Fruit fly (Drosophila melanogaster): ENCODE data around the gene CG31998.

CG31998 gene

DNA sequence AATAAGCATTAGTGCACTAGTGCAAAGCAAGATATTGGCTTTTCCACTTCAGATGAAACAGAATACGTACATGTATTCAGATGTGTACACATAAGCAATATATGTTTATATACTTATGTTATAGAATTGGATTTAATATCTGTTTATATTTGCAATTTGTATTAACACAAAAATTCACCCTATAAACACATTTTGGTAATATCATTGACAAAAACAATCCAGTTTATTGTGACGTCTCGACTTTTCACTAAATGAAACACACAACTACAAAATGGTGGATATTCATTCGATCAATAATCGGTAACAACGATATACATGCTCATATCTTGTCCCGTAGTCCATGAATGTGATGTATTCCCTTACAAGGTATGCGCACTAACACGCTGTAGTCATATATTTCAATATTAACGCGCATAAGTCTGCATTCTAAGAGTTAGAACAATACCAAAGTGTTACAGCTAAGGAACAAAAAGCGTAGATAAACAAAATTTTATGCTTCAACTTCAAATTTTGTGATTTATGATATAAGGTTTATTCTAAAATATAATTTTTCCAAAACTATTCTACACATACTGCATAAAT lies at the start of gene CG31998:
Gene CG31998 (minus strand): TSS at position 275 of the 582 bp plus-strand sequence.
- TF ChIP-seq N (GFP tag; optimal IDR thresholded peaks at IDR 0.05) = peak; percentile 88
- no peak for TF ChIP-seq fru (GFP tag; optimal IDR thresholded peaks at IDR 0.05)
- no peak for TF ChIP-seq br (GFP tag; optimal IDR thresholded peaks at IDR 0.05)
- no peak for TF ChIP-seq Hr83 (GFP tag; optimal IDR thresholded peaks at IDR 0.05; ENCODE audit: poor library complexity, severe bottlenecking)
- no peak for TF ChIP-seq foxo (GFP tag; optimal IDR thresholded peaks at IDR 0.05)
- no peak for TF ChIP-seq Dfd (GFP tag; optimal IDR thresholded peaks at IDR 0.05)
- TF ChIP-seq OdsH (GFP tag; optimal IDR thresholded peaks at IDR 0.05) = no peak
- TF ChIP-seq tai (GFP tag; optimal IDR thresholded peaks at IDR 0.05) = no peak
- no peak for TF ChIP-seq Mio (GFP tag; optimal IDR thresholded peaks at IDR 0.05)
- TF ChIP-seq h (GFP tag; optimal IDR thresholded peaks at IDR 0.05) = no peak
- peak; percentile 2 for TF ChIP-seq brk (GFP tag; optimal IDR thresholded peaks at IDR 0.05)
- peak; percentile 62 for TF ChIP-seq Hr78 (GFP tag; optimal IDR thresholded peaks at IDR 0.05)
- peak; percentile 45 for TF ChIP-seq sage (GFP tag; optimal IDR thresholded peaks at IDR 0.05)
- no peak for TF ChIP-seq HLH106 (tag; optimal IDR thresholded peaks at IDR 0.05)
- no peak for TF ChIP-seq Dif (GFP tag; optimal IDR thresholded peaks at IDR 0.05; ENCODE audit: partially characterized antibody)
- no peak for TF ChIP-seq dmrt93B (GFP tag; optimal IDR thresholded peaks at IDR 0.05)
- TF ChIP-seq sv (GFP tag; optimal IDR thresholded peaks at IDR 0.05) = no peak
- TF ChIP-seq jim (GFP tag; optimal IDR thresholded peaks at IDR 0.05) = no peak
- TF ChIP-seq Sp1 (GFP tag; optimal IDR thresholded peaks at IDR 0.05) = no peak
- TF ChIP-seq usp (GFP tag; optimal IDR thresholded peaks at IDR 0.05) = no peak
- no peak for TF ChIP-seq Vsx2 (GFP tag; optimal IDR thresholded peaks at IDR 0.05; ENCODE audit: partially characterized antibody)
- peak; percentile 26 for TF ChIP-seq Myc (optimal IDR thresholded peaks at IDR 0.05)
- TF ChIP-seq Abd-B (GFP tag; optimal IDR thresholded peaks at IDR 0.05) = no peak
- peak; percentile 85 for TF ChIP-seq woc (GFP tag; optimal IDR thresholded peaks at IDR 0.05)
- TF ChIP-seq CG9705 (GFP tag; optimal IDR thresholded peaks at IDR 0.05) = no peak
- no peak for TF ChIP-seq lola (GFP tag; optimal IDR thresholded peaks at IDR 0.05)
- no peak for TF ChIP-seq pan (optimal IDR thresholded peaks at IDR 0.05)
- no peak for TF ChIP-seq CG32264 (GFP tag; optimal IDR thresholded peaks at IDR 0.05)
- TF ChIP-seq dl (GFP tag; optimal IDR thresholded peaks at IDR 0.05; ENCODE audit: insufficient read depth in 1 of 2, partially characterized antibody in 2 of 2) = no peak
- TF ChIP-seq ey (GFP tag; optimal IDR thresholded peaks at IDR 0.05) = no peak

DNA sequence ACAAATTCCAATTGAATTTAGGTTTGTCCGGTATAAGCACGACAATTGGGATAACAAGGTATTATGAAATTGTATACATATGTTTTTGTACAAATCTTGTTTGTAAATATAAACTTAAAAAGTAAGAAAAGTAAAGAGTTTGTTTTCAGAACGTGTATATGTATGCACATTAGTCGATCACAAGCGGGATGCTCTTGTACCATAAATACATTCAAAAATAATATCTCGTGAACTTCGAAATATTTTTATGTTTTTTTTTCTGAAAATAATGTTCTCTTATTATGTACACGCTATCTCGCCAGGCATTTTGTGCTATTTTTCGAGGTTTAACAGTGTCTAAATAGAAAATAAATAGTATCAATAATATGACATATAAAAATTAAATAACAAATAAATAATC lies 49.0 kb upstream of the CG31998 start, which contains the start of gene RhoGAP102A:
Gene RhoGAP102A (plus strand): TSS at position 301 of the 400 bp plus-strand sequence.
- TF ChIP-seq CG32264 (GFP tag; optimal IDR thresholded peaks at IDR 0.05) (no peak), h (GFP tag; optimal IDR thresholded peaks at IDR 0.05) (no peak), pan (optimal IDR thresholded peaks at IDR 0.05) (no peak), Vsx2 (GFP tag; optimal IDR thresholded peaks at IDR 0.05; ENCODE audit: partially characterized antibody) (no peak), CrebA (GFP tag; optimal IDR thresholded peaks at IDR 0.05; ENCODE audit: borderline replicate concordance) (no peak), sv (GFP tag; optimal IDR thresholded peaks at IDR 0.05) (no peak), tai (GFP tag; optimal IDR thresholded peaks at IDR 0.05) (no peak)

DNA sequence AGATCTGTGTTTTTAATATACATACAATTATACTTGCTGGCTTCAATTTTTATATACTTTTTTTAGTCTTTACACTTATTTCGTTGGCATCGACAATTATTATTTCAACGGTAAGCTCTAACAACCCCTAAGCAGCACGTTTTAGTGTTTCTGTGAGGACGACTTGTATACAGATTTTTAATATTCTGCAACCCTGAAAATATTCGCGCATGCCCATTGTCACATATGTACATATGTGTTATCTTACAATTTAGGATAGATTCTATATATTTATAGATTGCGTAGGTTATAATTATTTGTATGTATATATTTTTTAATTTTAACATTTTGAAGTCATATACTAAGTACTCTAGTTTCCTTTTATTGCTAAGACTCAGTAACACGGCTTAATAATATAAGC lies 47.4 kb upstream of the CG31998 start, which contains the start of gene dpr7:
Gene dpr7 (minus strand): TSS at position 154 of the 400 bp plus-strand sequence.
- TF ChIP-seq jim (GFP tag; optimal IDR thresholded peaks at IDR 0.05) = no peak
- TF ChIP-seq dl (GFP tag; optimal IDR thresholded peaks at IDR 0.05; ENCODE audit: insufficient read depth in 1 of 2, partially characterized antibody in 2 of 2) = no peak
- TF ChIP-seq lola (GFP tag; optimal IDR thresholded peaks at IDR 0.05) = no peak
- TF ChIP-seq Sp1 (GFP tag; optimal IDR thresholded peaks at IDR 0.05) = no peak
- TF ChIP-seq Abd-B (GFP tag; optimal IDR thresholded peaks at IDR 0.05) = no peak
- no peak for TF ChIP-seq OdsH (GFP tag; optimal IDR thresholded peaks at IDR 0.05)
- TF ChIP-seq Hr78 (GFP tag; optimal IDR thresholded peaks at IDR 0.05) = no peak
- no peak for TF ChIP-seq psq (GFP tag; optimal IDR thresholded peaks at IDR 0.05)
- TF ChIP-seq CrebA (GFP tag; optimal IDR thresholded peaks at IDR 0.05; ENCODE audit: borderline replicate concordance) = no peak
- TF ChIP-seq Vsx2 (GFP tag; optimal IDR thresholded peaks at IDR 0.05; ENCODE audit: partially characterized antibody) = no peak
- no peak for TF ChIP-seq rgr (GFP tag; optimal IDR thresholded peaks at IDR 0.05)
- no peak for TF ChIP-seq HLH106 (tag; optimal IDR thresholded peaks at IDR 0.05)
- no peak for TF ChIP-seq tai (GFP tag; optimal IDR thresholded peaks at IDR 0.05)
- no peak for TF ChIP-seq pan (optimal IDR thresholded peaks at IDR 0.05)
- no peak for TF ChIP-seq usp (GFP tag; optimal IDR thresholded peaks at IDR 0.05)
- TF ChIP-seq Rel (GFP tag; optimal IDR thresholded peaks at IDR 0.05) = no peak
- no peak for TF ChIP-seq Rel (tag; optimal IDR thresholded peaks at IDR 0.05)

All from whole organism, wandering third instar larva.